Worm (Caenorhabditis elegans) whole organism, L2 larva: ENCODE data around the gene F23D12.4.

Experiments
- elt-3 ChIP-seq: sonication (generic microtip); optimal IDR thresholded peaks from 2 replicates; lab custom pipeline; 2017; ENCODE audit warnings: missing biosample characterization, missing genetic modification characterization
- fos-1 ChIP-seq: fragments of 150-350 bp; optimal IDR thresholded peaks from 2 replicates; lab custom pipeline; 2014; ENCODE audit warnings: missing biosample characterization, missing genetic modification characterization
- lin-11 ChIP-seq: fragments of 150-350 bp; sonication (generic microtip); optimal IDR thresholded peaks from 2 replicates; lab custom pipeline; 2014; ENCODE audit warnings: missing biosample characterization, missing genetic modification characterization, inconsistent platforms, mixed read lengths
- lsy-2 ChIP-seq, 2 experiments: fragments of 150-350 bp in 1 of 2; sonication (generic microtip) in 1 of 2; optimal IDR thresholded peaks; 2 replicates each; lab custom pipeline; 2014 to 2017; ENCODE audit warnings: missing biosample characterization in 2 of 2, missing genetic modification characterization in 2 of 2
- nhr-21 ChIP-seq: fragments of 150-350 bp; optimal IDR thresholded peaks from 2 replicates; lab custom pipeline; 2014; ENCODE audit warnings: missing biosample characterization, missing genetic modification characterization
- nhr-77 ChIP-seq: fragments of 150-350 bp; optimal IDR thresholded peaks from 2 replicates; lab custom pipeline; 2014; ENCODE audit warnings: missing biosample characterization, missing genetic modification characterization
- snpc-4 ChIP-seq: fragments of 150-350 bp; optimal IDR thresholded peaks from 2 replicates; lab custom pipeline; 2014; ENCODE audit warnings: missing biosample characterization, missing genetic modification characterization

ce11 chrX:14487333-14487732 is 42.5 kb downstream of the F23D12.4 start:
- TF ChIP-seq lin-11 (no peak), lsy-2 (tag; optimal IDR thresholded peaks at IDR 0.05; lab: Kevin White, UChicago) (no peak), fos-1 (tag; lab: Kevin White, UChicago) (no peak), elt-3 (tag; lab: Kevin White, UChicago) (no peak), snpc-4 (tag; lab: Kevin White, UChicago) (no peak), nhr-77 (tag; lab: Kevin White, UChicago) (no peak), nhr-21 (tag; lab: Kevin White, UChicago) (no peak)
